Worm (Caenorhabditis elegans): ENCODE data around the gene rmd-1.

DNA sequence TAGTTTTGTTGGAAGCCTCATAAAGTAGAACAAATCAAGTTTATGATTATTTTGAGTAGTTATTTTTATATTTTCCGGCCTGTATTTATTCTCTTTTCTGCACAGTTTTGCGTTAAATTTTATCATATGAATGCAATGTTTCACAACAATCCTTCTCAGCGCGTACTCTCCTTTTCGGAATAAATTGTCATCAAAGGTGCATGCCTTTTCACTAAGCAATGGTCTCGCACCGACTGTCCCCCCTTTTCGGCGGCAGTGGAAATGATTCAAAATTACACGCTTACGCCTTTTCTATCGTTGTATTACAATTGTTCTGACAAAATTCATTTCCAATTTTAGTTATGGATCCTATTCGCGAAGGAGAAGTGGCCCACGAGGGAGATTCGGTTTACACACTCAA, 11.8 kb upstream of the rmd-1 start, which contains the start of the genes iff-1 and cdk-1:
- no peak for TF ChIP-seq ama-1 (optimal IDR thresholded peaks at IDR 0.05)
- no peak for TF ChIP-seq sea-1 (GFP tag; conservative IDR thresholded peaks at IDR 0.05)
- TF ChIP-seq hmbx-1 (tag; optimal IDR thresholded peaks at IDR 0.05), result no peak
- no peak for TF ChIP-seq flt-1 (GFP tag; IDR thresholded peaks at IDR 0.05)
- TF ChIP-seq hmg-4 (GFP tag; optimal IDR thresholded peaks at IDR 0.05), result peak; percentile 33
- no peak for TF ChIP-seq B0310.2 (tag; optimal IDR thresholded peaks at IDR 0.05)
- no peak for TF ChIP-seq ceh-36 (tag; optimal IDR thresholded peaks at IDR 0.05)
